Worm (Caenorhabditis elegans) whole organism, L4/young adult: ENCODE data around the gene nhr-199.

ENCODE experiments used
- W03F9.2 ChIP-seq: fragments of 150-350 bp; optimal IDR thresholded peaks from 2 replicates; lab custom pipeline; 2014; ENCODE audit warnings: missing biosample characterization, missing genetic modification characterization
- dao-5 ChIP-seq: sonication (generic microtip); optimal IDR thresholded peaks from 2 replicates; lab custom pipeline; 2016; ENCODE audit warnings: missing genotype, missing genetic modification characterization, moderate library complexity, missing compliant biosample characterization
- him-1 ChIP-seq: sonication (generic microtip); optimal IDR thresholded peaks from 2 replicates; lab custom pipeline; 2016; ENCODE audit warnings: missing genotype, missing genetic modification reagents, missing genetic modification characterization, missing compliant biosample characterization

DNA sequence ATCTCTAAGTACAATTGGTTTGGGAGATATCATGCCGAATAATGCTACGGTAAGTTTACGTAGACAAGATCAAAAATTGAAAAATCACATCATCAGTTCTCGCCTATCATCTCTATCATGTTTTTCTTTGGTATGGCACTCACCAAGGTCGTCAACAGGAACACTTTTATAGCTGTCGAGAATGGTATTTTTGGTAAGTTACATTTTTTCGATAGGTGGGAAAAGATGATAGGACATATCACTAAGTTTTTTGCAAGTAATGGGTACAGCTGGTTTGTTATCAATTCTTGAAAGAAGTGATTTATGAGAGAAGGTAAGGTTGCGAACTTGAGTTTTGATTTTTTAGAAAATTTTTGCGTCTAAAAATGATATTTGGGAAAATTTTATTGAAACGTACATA lies 8.3 kb upstream of the nhr-199 start:
- TF ChIP-seq him-1 (tag; lab: Kevin White, UChicago): no peak
- no peak for TF ChIP-seq W03F9.2 (tag; lab: Kevin White, UChicago)
- no peak for TF ChIP-seq dao-5 (tag; lab: Kevin White, UChicago)
